Fruit fly (Drosophila melanogaster): ENCODE data around the gene Elys.

The Elys gene

dm6 chrX:19603953-19604352 lies 48.2 kb upstream of the Elys start (continued):
- TF ChIP-seq onecut (GFP tag; IDR thresholded peaks at IDR 0.05) (peak; percentile 54), trh (GFP tag; optimal IDR thresholded peaks at IDR 0.05) (no peak), CG4404 (GFP tag; IDR thresholded peaks at IDR 0.05) (peak; percentile 54), CG1832 (GFP tag; optimal IDR thresholded peaks at IDR 0.05) (no peak), CG12219 (GFP tag; optimal IDR thresholded peaks at IDR 0.05) (peak; percentile 53), CG12391 (tag; optimal IDR thresholded peaks at IDR 0.05) (peak; percentile 69), CG10321 (GFP tag; IDR thresholded peaks at IDR 0.05) (no peak), Doc3 (GFP tag; IDR thresholded peaks at IDR 0.05; ENCODE audit: partially characterized antibody) (no peak), CG16815 (GFP tag; optimal IDR thresholded peaks at IDR 0.05) (peak; percentile 31), CG12659 (GFP tag; optimal IDR thresholded peaks at IDR 0.05) (peak; percentile 78), CrebB (tag; optimal IDR thresholded peaks at IDR 0.05) (peak; percentile 52), lilli (GFP tag; optimal IDR thresholded peaks at IDR 0.05) (peak; percentile 85), CG2678 (tag; optimal IDR thresholded peaks at IDR 0.05) (peak; percentile 82), Sox102F (GFP tag; optimal IDR thresholded peaks at IDR 0.05) (peak; percentile 78), fu2 (GFP tag; optimal IDR thresholded peaks at IDR 0.05) (peak; percentile 26), cato (GFP tag; optimal IDR thresholded peaks at IDR 0.05; ENCODE audit: borderline replicate concordance) (no peak), Atf6 (GFP tag; IDR thresholded peaks at IDR 0.05) (peak; percentile 89), CG17359 (tag; optimal IDR thresholded peaks at IDR 0.05) (peak; percentile 81), klu (GFP tag; IDR thresholded peaks at IDR 0.05) (peak; percentile 74), CG18476 (GFP tag; optimal IDR thresholded peaks at IDR 0.05) (peak; percentile 49), CG10462 (GFP tag; optimal IDR thresholded peaks at IDR 0.05) (peak; percentile 24), CG18619 (GFP tag; optimal IDR thresholded peaks at IDR 0.05) (peak; percentile 50), CG17568 (GFP tag; optimal IDR thresholded peaks at IDR 0.05) (peak; percentile 18), CG17829 (tag; optimal IDR thresholded peaks at IDR 0.05) (peak; percentile 62), CG9817 (tag; optimal IDR thresholded peaks at IDR 0.05) (peak; percentile 74), Bgb (GFP tag; IDR thresholded peaks at IDR 0.05; ENCODE audit: partially characterized antibody) (no peak), CG17912 (GFP tag; optimal IDR thresholded peaks at IDR 0.05) (no peak), CG6654 (GFP tag; optimal IDR thresholded peaks at IDR 0.05) (peak; percentile 7), CG32767 (GFP tag; IDR thresholded peaks at IDR 0.05) (peak; percentile 68), Chrac-16 (GFP tag; optimal IDR thresholded peaks at IDR 0.05) (peak; percentile 63), br (optimal IDR thresholded peaks at IDR 0.05) (no peak), slbo (GFP tag; IDR thresholded peaks at IDR 0.05) (peak; percentile 87), CG14050 (GFP tag; IDR thresholded peaks at IDR 0.05) (peak; percentile 72), tx (GFP tag; optimal IDR thresholded peaks at IDR 0.05) (peak; percentile 20), ken (GFP tag; IDR thresholded peaks at IDR 0.05) (peak; percentile 71), Opbp (GFP tag; IDR thresholded peaks at IDR 0.05; ENCODE audit: partially characterized antibody) (no peak), CG7372 (GFP tag; IDR thresholded peaks at IDR 0.05) (peak; percentile 59), gce (GFP tag; IDR thresholded peaks at IDR 0.05) (peak; percentile 60; the same call in 1 of the 3 replicates), Trl (optimal IDR thresholded peaks at IDR 0.05) (no peak), Trl (GFP tag; optimal IDR thresholded peaks at IDR 0.05) (peak; percentile 54), dmrt11E (tag; optimal IDR thresholded peaks at IDR 0.05) (peak; percentile 9), CHES-1-like (GFP tag; optimal IDR thresholded peaks at IDR 0.05) (peak; percentile 44), gsb (GFP tag; IDR thresholded peaks at IDR 0.05) (peak; percentile 63), Bteb2 (GFP tag; optimal IDR thresholded peaks at IDR 0.05) (peak; percentile 8), CG3281 (GFP tag; optimal IDR thresholded peaks at IDR 0.05) (peak; percentile 79), CG30403 (GFP tag; optimal IDR thresholded peaks at IDR 0.05) (peak; percentile 74), cwo (GFP tag; optimal IDR thresholded peaks at IDR 0.05) (peak; percentile 75), Hmr (GFP tag; optimal IDR thresholded peaks at IDR 0.05) (peak; percentile 83), pan (optimal IDR thresholded peaks at IDR 0.05) (no peak), pan (GFP tag; optimal IDR thresholded peaks at IDR 0.05 in 1 of 2, IDR thresholded peaks at IDR 0.05 in 1 of 2) (peak in 1 of 2 experiments; percentile 83), scrt (GFP tag; optimal IDR thresholded peaks at IDR 0.05) (peak; percentile 58), pb (GFP tag; optimal IDR thresholded peaks at IDR 0.05) (no peak)

Data from whole organism, embryonic.